Worm (Caenorhabditis elegans) whole organism, late embryonic: ENCODE measurements around the gene mltn-10.

Experiments used
- ama-1 ChIP-seq: fragments of 150-350 bp; optimal IDR thresholded peaks from 2 replicates; lab custom pipeline; 2014
- ceh-24 ChIP-seq: sonication (generic microtip); optimal IDR thresholded peaks from 2 replicates; lab custom pipeline; 2016; ENCODE audit warnings: mild to moderate bottlenecking, missing genetic modification characterization, missing compliant biosample characterization
- ceh-6 ChIP-seq: fragments of 200-800 bp; sonication (Bioruptor generic); optimal IDR thresholded peaks from 2 replicates; lab custom pipeline; 2018; ENCODE audit warnings: mild to moderate bottlenecking, missing genetic modification characterization, missing compliant biosample characterization
- pag-3 ChIP-seq: sonication (generic microtip); optimal IDR thresholded peaks from 2 replicates; lab custom pipeline; 2016; ENCODE audit warnings: missing compliant biosample characterization, missing genetic modification characterization, borderline replicate concordance
- pha-4 ChIP-seq: fragments of 150-350 bp; optimal IDR thresholded peaks from 2 replicates; lab custom pipeline; 2018; ENCODE audit warnings: missing biosample characterization, missing genetic modification reagents, missing genetic modification characterization
- pros-1 ChIP-seq: fragments of 150-350 bp; optimal IDR thresholded peaks from 2 replicates; lab custom pipeline; 2014; ENCODE audit warnings: missing biosample characterization, missing genetic modification reagents, missing genetic modification characterization
- ref-2 ChIP-seq: sonication (generic microtip); optimal IDR thresholded peaks from 2 replicates; lab custom pipeline; 2016; ENCODE audit warnings: missing genetic modification characterization, missing compliant biosample characterization
- tbx-2 ChIP-seq: sonication (generic microtip); optimal IDR thresholded peaks from 2 replicates; lab custom pipeline; 2016; ENCODE audit warnings: missing genetic modification characterization, missing compliant biosample characterization

DNA sequence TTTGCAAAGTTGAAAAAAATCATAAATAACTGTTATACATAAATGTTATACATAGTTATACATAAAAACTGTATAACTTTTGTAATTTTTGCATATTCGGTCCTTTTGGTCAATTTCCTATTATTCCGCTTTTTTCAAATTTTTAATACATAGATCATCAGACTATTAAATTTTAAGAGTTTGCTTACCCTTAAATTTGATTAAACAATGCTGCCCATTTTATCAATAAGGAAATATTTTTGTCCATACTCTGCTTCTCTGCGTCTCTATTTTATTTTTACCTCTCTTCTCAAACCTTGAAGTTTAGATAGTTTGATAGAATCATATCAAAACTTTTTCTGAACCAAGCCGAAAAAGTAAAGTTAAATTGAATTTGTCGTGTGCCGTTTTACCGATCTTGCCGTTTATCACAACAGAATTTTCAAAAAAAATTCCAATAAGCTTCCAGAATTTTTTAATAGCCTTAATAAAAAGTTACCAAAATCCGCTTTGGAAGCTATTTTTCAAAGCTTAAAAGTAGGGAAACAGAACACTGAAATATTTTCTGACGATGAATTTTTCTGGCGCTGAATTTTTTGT, 23.5 kb upstream of the mltn-10 start:
- no peak for TF ChIP-seq pag-3 (tag; lab: Kevin White, UChicago)
- TF ChIP-seq pha-4: no peak
- TF ChIP-seq pros-1: no peak
- TF ChIP-seq ref-2: no peak
- TF ChIP-seq ceh-24 (tag; lab: Kevin White, UChicago): no peak
- no peak for TF ChIP-seq tbx-2 (tag; lab: Kevin White, UChicago)
- no peak for TF ChIP-seq ama-1
- TF ChIP-seq ceh-6 (GFP tag; lab: Kevin White, UChicago): no peak
